Worm (Caenorhabditis elegans) whole organism, late embryonic: ENCODE measurements around the gene ebp-2.

ENCODE experiments used
- ceh-18 ChIP-seq: sonication (generic microtip); optimal IDR thresholded peaks from 2 replicates; lab custom pipeline; 2016; ENCODE audit warnings: missing genetic modification characterization, missing compliant biosample characterization
- ceh-6 ChIP-seq: fragments of 200-800 bp; sonication (Bioruptor generic); optimal IDR thresholded peaks from 2 replicates; lab custom pipeline; 2018; ENCODE audit warnings: mild to moderate bottlenecking, missing genetic modification characterization, missing compliant biosample characterization
- hlh-6 ChIP-seq: sonication (generic microtip); optimal IDR thresholded peaks from 2 replicates; lab custom pipeline; 2016; ENCODE audit warnings: missing genotype, missing genetic modification characterization, missing compliant biosample characterization
- nhr-11 ChIP-seq: fragments of 150-350 bp; optimal IDR thresholded peaks from 2 replicates; lab custom pipeline; 2014; ENCODE audit warnings: missing biosample characterization, missing genetic modification characterization
- pros-1 ChIP-seq: fragments of 150-350 bp; optimal IDR thresholded peaks from 2 replicates; lab custom pipeline; 2014; ENCODE audit warnings: missing biosample characterization, missing genetic modification reagents, missing genetic modification characterization
- rnt-1 ChIP-seq: sonication (generic microtip); optimal IDR thresholded peaks from 2 replicates; lab custom pipeline; 2016; ENCODE audit warnings: missing genetic modification characterization, missing compliant biosample characterization
- sox-4 ChIP-seq: sonication (generic microtip); optimal IDR thresholded peaks from 2 replicates; lab custom pipeline; 2017; ENCODE audit warnings: mild to moderate bottlenecking, missing genetic modification characterization, inconsistent platforms, missing compliant biosample characterization

DNA sequence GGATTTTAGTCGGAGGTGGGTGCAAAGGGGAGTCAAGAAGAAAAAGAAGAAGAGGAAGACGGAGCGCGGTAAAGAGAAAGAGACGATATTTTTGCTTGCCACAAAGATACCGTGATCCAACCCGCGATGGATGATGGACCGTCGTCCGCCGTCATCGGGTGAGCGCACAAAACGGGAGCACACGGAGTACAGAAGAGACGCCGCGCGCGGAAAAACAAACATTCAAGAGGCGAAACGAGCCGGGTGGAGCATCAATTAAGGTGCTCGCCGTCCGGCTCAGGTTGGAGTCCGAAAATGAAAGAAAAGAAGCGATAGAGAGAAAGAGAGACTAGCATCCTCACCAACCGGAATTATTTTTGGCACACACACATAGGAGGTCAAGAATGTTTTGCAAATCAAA lies 48.7 kb upstream of the ebp-2 start:
- no peak for TF ChIP-seq ceh-18
- TF ChIP-seq hlh-6 (tag; lab: Kevin White, UChicago) = no peak
- no peak for TF ChIP-seq rnt-1 (tag; lab: Kevin White, UChicago)
- TF ChIP-seq sox-4 (tag; lab: Kevin White, UChicago) = no peak
- no peak for TF ChIP-seq ceh-6 (GFP tag; lab: Kevin White, UChicago)
- TF ChIP-seq pros-1 (tag; lab: Kevin White, UChicago) = no peak
- TF ChIP-seq nhr-11 = no peak
